Fruit fly (Drosophila melanogaster): ENCODE measurements around the gene pie.

Gene pie

dm6 chr2L:10408122-10408576 is 14.4 kb downstream of the pie start, which contains the start of the genes Ip259 and RpS27A (continued):
- peak; percentile 27 for TF ChIP-seq CG10274 (GFP tag; optimal IDR thresholded peaks at IDR 0.05)
- peak; percentile 58 for TF ChIP-seq fd3F (GFP tag; optimal IDR thresholded peaks at IDR 0.05)
- peak; percentile 55 for TF ChIP-seq az2 (GFP tag; optimal IDR thresholded peaks at IDR 0.05)
- TF ChIP-seq CG7745 (tag; optimal IDR thresholded peaks at IDR 0.05), result no peak
- peak; percentile 88 for TF ChIP-seq CG33213 (GFP tag; optimal IDR thresholded peaks at IDR 0.05)
- TF ChIP-seq gcm2 (GFP tag; optimal IDR thresholded peaks at IDR 0.05), result peak; percentile 10
- TF ChIP-seq CG9215 (GFP tag; IDR thresholded peaks at IDR 0.05), result no peak
- TF ChIP-seq cas (GFP tag; IDR thresholded peaks at IDR 0.05), result 0 out of 2 replicates have a peak, but pooled peaks have one; percentile 35
- peak; percentile 86 for TF ChIP-seq CG6765 (GFP tag; optimal IDR thresholded peaks at IDR 0.05)
- no peak for TF ChIP-seq sd (tag; optimal IDR thresholded peaks at IDR 0.05)
- no peak for TF ChIP-seq CG6175 (GFP tag; IDR thresholded peaks at IDR 0.05)
- TF ChIP-seq CG4617 (GFP tag; optimal IDR thresholded peaks at IDR 0.05; ENCODE audit: borderline replicate concordance), result peak; percentile 46
- TF ChIP-seq nerfin-2 (GFP tag; IDR thresholded peaks at IDR 0.05; ENCODE audit: partially characterized antibody), result no peak
- peak; percentile 68 for TF ChIP-seq CG12391 (tag; optimal IDR thresholded peaks at IDR 0.05)
- no peak for TF ChIP-seq Dfd (GFP tag; optimal IDR thresholded peaks at IDR 0.05)
- peak; percentile 64 for TF ChIP-seq CG17568 (GFP tag; optimal IDR thresholded peaks at IDR 0.05)
- peak; percentile 57 for TF ChIP-seq Dref (GFP tag; IDR thresholded peaks at IDR 0.05)
- peak; percentile 73 for TF ChIP-seq CG4328 (GFP tag; optimal IDR thresholded peaks at IDR 0.05)
- TF ChIP-seq Tbp (GFP tag; optimal IDR thresholded peaks at IDR 0.05), result no peak
- peak; percentile 75 for TF ChIP-seq Xbp1 (GFP tag; optimal IDR thresholded peaks at IDR 0.05)
- TF ChIP-seq Mad (GFP tag; optimal IDR thresholded peaks at IDR 0.05), result peak; percentile 46
- peak; percentile 77 for TF ChIP-seq slou (GFP tag; optimal IDR thresholded peaks at IDR 0.05)
- peak; percentile 61; the same call in 1 of the 2 replicates for TF ChIP-seq E2f1 (GFP tag; IDR thresholded peaks at IDR 0.05)
- peak; percentile 46 for TF ChIP-seq twi (tag; optimal IDR thresholded peaks at IDR 0.05)
- TF ChIP-seq sim (GFP tag; IDR thresholded peaks at IDR 0.05), result peak; percentile 64; the same call in 1 of the 2 replicates
- TF ChIP-seq CG31224 (GFP tag; IDR thresholded peaks at IDR 0.05), result peak; percentile 62
- TF ChIP-seq Lim3 (GFP tag; IDR thresholded peaks at IDR 0.05), result no peak
- TF ChIP-seq CG15696 (tag; optimal IDR thresholded peaks at IDR 0.05), result peak; percentile 42
- TF ChIP-seq sima (GFP tag; optimal IDR thresholded peaks at IDR 0.05), result peak; percentile 43
- TF ChIP-seq CG15601 (tag; optimal IDR thresholded peaks at IDR 0.05), result peak; percentile 55
- peak; percentile 75 for TF ChIP-seq CG11085 (GFP tag; IDR thresholded peaks at IDR 0.05)
- peak; percentile 27; the same call in 1 of the 2 replicates for TF ChIP-seq E2f2 (GFP tag; IDR thresholded peaks at IDR 0.05)
- TF ChIP-seq pnt (GFP tag; optimal IDR thresholded peaks at IDR 0.05), result no peak
- TF ChIP-seq trh (GFP tag; optimal IDR thresholded peaks at IDR 0.05), result peak; percentile 60
- TF ChIP-seq pzg (GFP tag; optimal IDR thresholded peaks at IDR 0.05), result peak; percentile 73
- TF ChIP-seq Mrtf (GFP tag; IDR thresholded peaks at IDR 0.05), result no peak; the same call in 1 of the 3 replicates
- peak; percentile 45 for TF ChIP-seq CG13424 (tag; optimal IDR thresholded peaks at IDR 0.05)
- TF ChIP-seq gem (tag; optimal IDR thresholded peaks at IDR 0.05), result no peak
- no peak for TF ChIP-seq CG11504 (tag; optimal IDR thresholded peaks at IDR 0.05)
- peak; percentile 75 for TF ChIP-seq Side (GFP tag; optimal IDR thresholded peaks at IDR 0.05)
- TF ChIP-seq H2.0 (GFP tag; IDR thresholded peaks at IDR 0.05), result peak; percentile 71
- peak; percentile 71 for TF ChIP-seq HmgZ (tag; optimal IDR thresholded peaks at IDR 0.05)
- peak; percentile 82 for TF ChIP-seq HHEX (GFP tag; optimal IDR thresholded peaks at IDR 0.05)
- TF ChIP-seq pita (GFP tag; optimal IDR thresholded peaks at IDR 0.05), result no peak
- TF ChIP-seq CG11247 (GFP tag; IDR thresholded peaks at IDR 0.05), result peak; percentile 68
- no peak for TF ChIP-seq ham (GFP tag; IDR thresholded peaks at IDR 0.05)
- TF ChIP-seq HLH54F (GFP tag; optimal IDR thresholded peaks at IDR 0.05), result peak; percentile 58
- peak; percentile 56 for TF ChIP-seq CG2875 (GFP tag; optimal IDR thresholded peaks at IDR 0.05)
- TF ChIP-seq caup (GFP tag; optimal IDR thresholded peaks at IDR 0.05; ENCODE audit: severe bottlenecking), result peak; percentile 93
- TF ChIP-seq CG3065 (GFP tag; optimal IDR thresholded peaks at IDR 0.05), result peak; percentile 61
- TF ChIP-seq CG7357 (GFP tag; IDR thresholded peaks at IDR 0.05), result peak; percentile 61; the same call in 1 of the 3 replicates
